Worm (Caenorhabditis elegans): ENCODE measurements around the gene C16D9.3.
A peak's percentile ranks its signal among the peaks of the same experiment; 100 is the strongest.

Gene C16D9.3

DNA sequence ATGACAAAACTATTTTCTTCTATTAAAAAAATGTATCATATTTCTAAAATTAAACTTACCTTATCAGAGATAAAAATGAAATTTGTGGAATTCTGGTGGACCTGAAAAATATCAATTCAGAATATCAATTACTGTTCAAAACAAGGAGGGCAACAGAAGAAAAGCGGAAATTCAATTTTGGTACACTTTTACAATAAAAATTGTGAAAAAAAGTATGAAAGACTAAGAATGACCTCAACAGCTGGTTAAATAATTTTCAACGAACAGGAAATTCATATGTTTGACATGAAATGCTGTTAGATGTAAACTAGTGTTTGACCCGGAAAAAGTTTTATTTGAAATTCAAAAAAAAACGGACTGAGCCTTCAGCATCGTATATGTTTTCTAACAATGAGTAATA is 26.0 kb downstream of the C16D9.3 start, which contains the start of gene K07C11.7:
Gene K07C11.7, minus strand, starts transcription at position 101 of the 400 bp plus-strand sequence.
- no peak for TF ChIP-seq ceh-48 (tag; optimal IDR thresholded peaks at IDR 0.05)
- TF ChIP-seq ceh-34 (tag; optimal IDR thresholded peaks at IDR 0.05), result no peak
- no peak for TF ChIP-seq ceh-6 (GFP tag; optimal IDR thresholded peaks at IDR 0.05)
- no peak for TF ChIP-seq unc-3 (GFP tag; conservative IDR thresholded peaks at IDR 0.05)
- no peak for TF ChIP-seq unc-3 (tag; optimal IDR thresholded peaks at IDR 0.05)
- no peak for TF ChIP-seq K09A11.1 (tag; optimal IDR thresholded peaks at IDR 0.05; ENCODE audit: insufficient read depth)
- no peak for TF ChIP-seq fax-1 (tag; optimal IDR thresholded peaks at IDR 0.05)
- no peak for TF ChIP-seq K02D7.2 (tag; optimal IDR thresholded peaks at IDR 0.05)
- TF ChIP-seq pha-2 (tag; optimal IDR thresholded peaks at IDR 0.05), result no peak
- TF ChIP-seq npax-4 (tag; optimal IDR thresholded peaks at IDR 0.05), result no peak
- no peak for TF ChIP-seq ceh-14 (tag; optimal IDR thresholded peaks at IDR 0.05)
- TF ChIP-seq gmeb-2 (tag; optimal IDR thresholded peaks at IDR 0.05), result no peak
- TF ChIP-seq pax-1 (tag; optimal IDR thresholded peaks at IDR 0.05), result no peak
- no peak for TF ChIP-seq lim-6 (tag; optimal IDR thresholded peaks at IDR 0.05)
- no peak for TF ChIP-seq nhr-11 (tag; optimal IDR thresholded peaks at IDR 0.05)
- no peak for TF ChIP-seq unc-86 (tag; optimal IDR thresholded peaks at IDR 0.05)
- no peak for TF ChIP-seq F13H6.1 (tag; optimal IDR thresholded peaks at IDR 0.05)
- no peak for TF ChIP-seq syd-9 (tag; optimal IDR thresholded peaks at IDR 0.05)

ce11 chrV:8212816-8213215 is 27.0 kb downstream of the C16D9.3 start:
- peak; percentile 16 for TF ChIP-seq elt-2 (tag; optimal IDR thresholded peaks at IDR 0.05)
- TF ChIP-seq ceh-9 (tag; optimal IDR thresholded peaks at IDR 0.05), result no peak

DNA sequence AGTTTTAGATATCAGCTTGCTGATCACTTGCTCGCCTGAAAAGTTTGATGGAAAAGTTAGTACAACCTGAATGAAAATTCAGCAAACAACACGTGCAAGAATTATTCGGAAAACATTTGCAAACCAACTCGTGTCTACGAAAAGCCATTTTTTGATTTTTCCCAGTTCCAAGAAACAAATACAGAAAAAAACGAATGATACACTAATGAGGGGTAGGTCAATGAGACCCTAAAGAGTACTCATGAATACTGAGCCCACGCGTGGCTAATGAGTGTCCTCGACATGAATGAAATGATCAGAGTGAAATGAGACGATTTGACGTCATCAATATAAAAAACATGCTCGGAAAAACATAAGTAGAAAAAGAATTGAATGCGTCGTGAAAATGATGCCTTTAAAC is 27.8 kb downstream of the C16D9.3 start:
- TF ChIP-seq hlh-15 (tag; optimal IDR thresholded peaks at IDR 0.05) (no peak), gmeb-2 (tag; optimal IDR thresholded peaks at IDR 0.05) (no peak), pag-3 (tag; optimal IDR thresholded peaks at IDR 0.05; ENCODE audit: borderline replicate concordance) (no peak), syd-9 (tag; optimal IDR thresholded peaks at IDR 0.05) (no peak), unc-55 (GFP tag; optimal IDR thresholded peaks at IDR 0.05) (no peak), nhr-11 (tag; optimal IDR thresholded peaks at IDR 0.05) (no peak), fax-1 (tag; optimal IDR thresholded peaks at IDR 0.05) (no peak), lin-11 (tag; optimal IDR thresholded peaks at IDR 0.05) (no peak), K09A11.1 (tag; optimal IDR thresholded peaks at IDR 0.05; ENCODE audit: insufficient read depth) (no peak), pqm-1 (tag; optimal IDR thresholded peaks at IDR 0.05) (no peak)

DNA sequence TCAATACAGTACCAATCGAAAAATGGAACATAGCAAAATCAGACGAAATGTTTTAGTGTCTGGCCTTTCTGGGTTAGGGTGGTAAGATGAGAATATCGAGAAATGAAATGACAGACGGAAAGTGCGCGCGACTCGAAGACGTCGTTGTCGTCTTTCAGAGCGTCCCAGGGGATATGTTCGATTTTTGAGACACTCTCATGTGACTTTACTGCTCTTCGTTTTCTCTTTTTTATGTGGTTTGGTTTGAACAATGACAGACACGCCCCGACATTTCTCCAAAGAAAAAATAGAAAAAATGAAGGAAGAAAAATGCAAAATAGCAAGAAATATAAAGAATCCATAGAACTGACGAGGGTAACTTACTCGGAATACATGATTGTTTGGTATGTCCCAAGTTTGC is 29.3 kb downstream of the C16D9.3 start:
- TF ChIP-seq ama-1 (optimal IDR thresholded peaks at IDR 0.05), result no peak
- no peak for TF ChIP-seq rnt-1 (tag; optimal IDR thresholded peaks at IDR 0.05)
- no peak for TF ChIP-seq ceh-48 (tag; optimal IDR thresholded peaks at IDR 0.05)
- TF ChIP-seq fkh-10 (GFP tag; optimal IDR thresholded peaks at IDR 0.05), result no peak
- TF ChIP-seq nhr-232 (tag; optimal IDR thresholded peaks at IDR 0.05), result no peak
- no peak for TF ChIP-seq pag-3 (tag; optimal IDR thresholded peaks at IDR 0.05; ENCODE audit: borderline replicate concordance)
- TF ChIP-seq sox-4 (tag; optimal IDR thresholded peaks at IDR 0.05), result no peak
- TF ChIP-seq ets-4 (tag; optimal IDR thresholded peaks at IDR 0.05), result no peak
- no peak for TF ChIP-seq pros-1 (tag; optimal IDR thresholded peaks at IDR 0.05)
- TF ChIP-seq ceh-6 (GFP tag; optimal IDR thresholded peaks at IDR 0.05), result no peak
- TF ChIP-seq syd-9 (tag; optimal IDR thresholded peaks at IDR 0.05), result no peak
- TF ChIP-seq fkh-6 (tag; optimal IDR thresholded peaks at IDR 0.05), result no peak
- TF ChIP-seq ref-2 (tag; optimal IDR thresholded peaks at IDR 0.05), result no peak
- TF ChIP-seq T23F11.4 (GFP tag; optimal IDR thresholded peaks at IDR 0.05), result no peak
- no peak for TF ChIP-seq elt-4 (tag; optimal IDR thresholded peaks at IDR 0.05)
- no peak for TF ChIP-seq mec-3 (tag; optimal IDR thresholded peaks at IDR 0.05; ENCODE audit: borderline replicate concordance)
- TF ChIP-seq ceh-24 (tag; optimal IDR thresholded peaks at IDR 0.05), result no peak
- TF ChIP-seq madf-2 (tag; optimal IDR thresholded peaks at IDR 0.05), result no peak
- no peak for TF ChIP-seq eyg-1 (tag; optimal IDR thresholded peaks at IDR 0.05)
- no peak for TF ChIP-seq odd-2 (tag; optimal IDR thresholded peaks at IDR 0.05)

All from whole organism, late embryonic.